Worm (Caenorhabditis elegans): ENCODE results near the gene R09E10.5.

- no peak for TF ChIP-seq cog-1 (tag; optimal IDR thresholded peaks at IDR 0.05)
- no peak for TF ChIP-seq ref-1 (GFP tag; conservative IDR thresholded peaks at IDR 0.05)
- no peak for TF ChIP-seq ztf-29 (GFP tag; IDR thresholded peaks at IDR 0.05)
- TF ChIP-seq flt-1 (GFP tag; IDR thresholded peaks at IDR 0.05) = no peak
- TF ChIP-seq med-1 (GFP tag; optimal IDR thresholded peaks at IDR 0.05; ENCODE audit: insufficient read depth) = no peak
- TF ChIP-seq klf-2 (GFP tag; conservative IDR thresholded peaks at IDR 0.05) = no peak
- TF ChIP-seq ztf-23 (GFP tag; IDR thresholded peaks at IDR 0.05) = no peak
- TF ChIP-seq T22C8.4 (GFP tag; IDR thresholded peaks at IDR 0.05) = no peak
These were observed 44.8 kb upstream of the R09E10.5 start for ce11 chrIV:10346948-10347347.
